Worm (Caenorhabditis elegans) whole organism, L4 larva: ENCODE results near the gene Y57G11C.1142.

Experiments used
- F10B5.3 ChIP-seq: sonication (generic microtip); optimal IDR thresholded peaks from 2 replicates; lab custom pipeline; 2016; ENCODE audit warnings: mild to moderate bottlenecking, missing genetic modification characterization, missing compliant biosample characterization
- F26F4.8 ChIP-seq: fragments of 200-800 bp; sonication (Bioruptor generic); conservative IDR thresholded peaks from 2 replicates; pipeline ENCODE4 v1.3.6; 2022; ENCODE audit warnings: missing genetic modification characterization, missing compliant biosample characterization
- R02D3.7 ChIP-seq: fragments of 150-350 bp; sonication (generic microtip); optimal IDR thresholded peaks from 3 replicates; lab custom pipeline; 2014; ENCODE audit warnings: missing biosample characterization, missing genetic modification characterization
- T20F7.1 ChIP-seq: fragments of 200-800 bp; sonication (Bioruptor generic); optimal IDR thresholded peaks from 2 replicates; lab custom pipeline; 2018; ENCODE audit warnings: mild to moderate bottlenecking, missing genetic modification characterization, missing compliant biosample characterization
- T26A8.4 ChIP-seq: fragments of 200-800 bp; sonication (Bioruptor generic); IDR thresholded peaks from 2 replicates; pipeline ENCODE4 v1.3.6; 2022; ENCODE audit warnings: missing genetic modification characterization, missing compliant biosample characterization
- Y105C5A.15 ChIP-seq: fragments of 200-800 bp; sonication (Bioruptor generic); IDR thresholded peaks from 2 replicates; pipeline ENCODE4 v1.3.6; 2022; ENCODE audit warnings: missing genetic modification characterization, missing compliant biosample characterization
- ZK337.2 ChIP-seq: fragments of 200-800 bp; sonication (Bioruptor generic); IDR thresholded peaks from 2 replicates; pipeline ENCODE4 v1.3.6; 2022; ENCODE audit warnings: missing genetic modification reagents, missing genetic modification characterization, missing compliant biosample characterization
- aha-1 ChIP-seq: fragments of 150-350 bp; peaks from one replicate; lab custom pipeline; 2014; ENCODE audit warnings: missing biosample characterization, missing genetic modification characterization
- aly-2 ChIP-seq: sonication (generic microtip); optimal IDR thresholded peaks from 2 replicates; lab custom pipeline; 2018; ENCODE audit warnings: missing biosample characterization, missing genetic modification characterization
- ama-1 ChIP-seq: fragments of 150-350 bp; optimal IDR thresholded peaks from 2 replicates; lab custom pipeline; 2014; ENCODE audit warnings: inconsistent platforms, mixed read lengths
- attf-4 ChIP-seq: sonication (generic microtip); optimal IDR thresholded peaks from 3 replicates; lab custom pipeline; 2017; ENCODE audit warnings: missing biosample characterization, missing genetic modification characterization
- ceh-28 ChIP-seq: fragments of 150-350 bp; optimal IDR thresholded peaks from 2 replicates; lab custom pipeline; 2014; ENCODE audit warnings: missing biosample characterization, missing genetic modification reagents, missing genetic modification characterization
- ceh-62 ChIP-seq: sonication (generic microtip); optimal IDR thresholded peaks from 2 replicates; lab custom pipeline; 2017; ENCODE audit warnings: missing biosample characterization, missing genetic modification characterization
- ceh-82 ChIP-seq: sonication (generic microtip); optimal IDR thresholded peaks from 2 replicates; lab custom pipeline; 2017; ENCODE audit warnings: missing biosample characterization, missing genetic modification characterization
- ces-1 ChIP-seq: fragments of 150-350 bp; sonication (generic microtip); optimal IDR thresholded peaks from 4 replicates; lab custom pipeline; 2014; ENCODE audit warnings: missing biosample characterization, missing genetic modification reagents, missing genetic modification characterization
- cey-2 ChIP-seq: sonication (generic microtip); optimal IDR thresholded peaks from 3 replicates; lab custom pipeline; 2017; ENCODE audit warnings: missing genetic modification characterization, mild to moderate bottlenecking, missing compliant biosample characterization, antibody characterized with exemption, borderline replicate concordance; ENCODE audit not compliant: insufficient read depth
- ctbp-1 ChIP-seq: fragments of 200-800 bp; sonication (Bioruptor generic); IDR thresholded peaks from 2 replicates; pipeline ENCODE4 v1.3.6; 2022; ENCODE audit warnings: missing genetic modification reagents, missing genetic modification characterization, missing compliant biosample characterization
- dmd-6 ChIP-seq: fragments of 200-800 bp; sonication (Bioruptor generic); IDR thresholded peaks from 2 replicates; pipeline ENCODE4 v1.3.6; 2022; ENCODE audit warnings: missing genetic modification reagents, missing genetic modification characterization, missing compliant biosample characterization
- dmd-9 ChIP-seq: fragments of 200-800 bp; sonication (Bioruptor generic); IDR thresholded peaks from 2 replicates; pipeline ENCODE4 v1.3.6; 2022; ENCODE audit warnings: missing genetic modification reagents, missing genetic modification characterization, missing compliant biosample characterization
- dpl-1 ChIP-seq: fragments of 150-350 bp; optimal IDR thresholded peaks from 2 replicates; lab custom pipeline; 2014; ENCODE audit warnings: missing biosample characterization, missing genetic modification reagents, missing genetic modification characterization
- fos-1 ChIP-seq: fragments of 150-350 bp; optimal IDR thresholded peaks from 2 replicates; lab custom pipeline; 2014; ENCODE audit warnings: missing biosample characterization, missing genetic modification characterization
- gei-8 ChIP-seq: fragments of 200-800 bp; sonication (Bioruptor generic); optimal IDR thresholded peaks from 2 replicates; lab custom pipeline; 2018; ENCODE audit warnings: mild to moderate bottlenecking, missing genetic modification characterization, missing compliant biosample characterization
- hlh-11 ChIP-seq: fragments of 200-800 bp; sonication (Bioruptor generic); optimal IDR thresholded peaks from 2 replicates; lab custom pipeline; 2018; ENCODE audit warnings: mild to moderate bottlenecking, missing genetic modification characterization, missing compliant biosample characterization
- jun-1 ChIP-seq: fragments of 150-350 bp; optimal IDR thresholded peaks from 2 replicates; lab custom pipeline; 2014; ENCODE audit warnings: missing biosample characterization, missing genetic modification reagents, missing genetic modification characterization
- lin-13 ChIP-seq: fragments of 150-350 bp; optimal IDR thresholded peaks from 2 replicates; lab custom pipeline; 2014; ENCODE audit warnings: missing biosample characterization, missing genetic modification reagents, missing genetic modification characterization
- lsy-2 ChIP-seq, 2 experiments: fragments of 150-350 bp in 1 of 2; sonication (generic microtip) in 1 of 2; optimal IDR thresholded peaks; 2 replicates each; lab custom pipeline; 2014 to 2017; ENCODE audit warnings: missing biosample characterization in 2 of 2, missing genetic modification characterization in 2 of 2
- madf-5 ChIP-seq, 2 experiments: fragments of 200-800 bp; sonication (Bioruptor generic); IDR thresholded peaks; 2 replicates each; pipeline ENCODE4 v1.3.6; 2022; ENCODE audit warnings: missing compliant biosample characterization in 2 of 2, missing genetic modification characterization in 2 of 2
- madf-9 ChIP-seq: fragments of 200-800 bp; sonication (Bioruptor generic); conservative IDR thresholded peaks from 2 replicates; pipeline ENCODE4 v1.3.6; 2022; ENCODE audit warnings: missing genetic modification reagents, missing genetic modification characterization, missing compliant biosample characterization
- mep-1 ChIP-seq: fragments of 150-350 bp; sonication (generic microtip); optimal IDR thresholded peaks from 3 replicates; lab custom pipeline; 2014; ENCODE audit warnings: missing biosample characterization, missing genetic modification characterization
- mxl-2 ChIP-seq: fragments of 200-800 bp; sonication (Bioruptor generic); conservative IDR thresholded peaks from 2 replicates; pipeline ENCODE4 v1.3.6; 2022; ENCODE audit warnings: missing genetic modification reagents, missing genetic modification characterization, missing compliant biosample characterization
- nhr-10 ChIP-seq: fragments of 150-350 bp; optimal IDR thresholded peaks from 2 replicates; lab custom pipeline; 2014; ENCODE audit warnings: missing biosample characterization, missing genetic modification characterization
- nhr-102 ChIP-seq: sonication (generic microtip); optimal IDR thresholded peaks from 2 replicates; lab custom pipeline; 2016; ENCODE audit warnings: mild to moderate bottlenecking, missing genetic modification characterization, moderate library complexity, missing compliant biosample characterization
- nhr-111 ChIP-seq: fragments of 200-800 bp; sonication (Bioruptor generic); optimal IDR thresholded peaks from 2 replicates; lab custom pipeline; 2018; ENCODE audit warnings: mild to moderate bottlenecking, missing genetic modification characterization, missing compliant biosample characterization
- nhr-237 ChIP-seq: sonication (generic microtip); optimal IDR thresholded peaks from 2 replicates; lab custom pipeline; 2017; ENCODE audit warnings: missing biosample characterization, missing genetic modification characterization
- nhr-28 ChIP-seq: fragments of 150-350 bp; optimal IDR thresholded peaks from 2 replicates; lab custom pipeline; 2014; ENCODE audit warnings: missing biosample characterization, missing genetic modification characterization
- nhr-76 ChIP-seq: fragments of 150-350 bp; optimal IDR thresholded peaks from 2 replicates; lab custom pipeline; 2014; ENCODE audit warnings: missing biosample characterization, missing genetic modification characterization
- pha-4 ChIP-seq, 2 experiments: fragments of 150-350 bp in 1 of 2; fragments of 200-800 bp in 1 of 2; sonication (Bioruptor generic) in 1 of 2; IDR thresholded peaks in 1 of 2; optimal IDR thresholded peaks in 1 of 2; 2 replicates each; pipeline versions ENCODE4 v1.3.6 to Lab custom; 2014 to 2022; ENCODE audit warnings: missing genetic modification characterization in 2 of 2, missing genetic modification reagents in 2 of 2, missing biosample characterization in 1 of 2, missing compliant biosample characterization in 1 of 2
- pqm-1 ChIP-seq: sonication (generic microtip); optimal IDR thresholded peaks from 2 replicates; lab custom pipeline; 2017; ENCODE audit warnings: missing biosample characterization, missing genetic modification characterization
- rbr-2 ChIP-seq: sonication (generic microtip); optimal IDR thresholded peaks from 2 replicates; lab custom pipeline; 2016; ENCODE audit warnings: missing genotype, missing genetic modification characterization, missing compliant biosample characterization
- sdz-12 ChIP-seq: fragments of 200-800 bp; sonication (Bioruptor generic); optimal IDR thresholded peaks from 2 replicates; lab custom pipeline; 2018; ENCODE audit warnings: mild to moderate bottlenecking, missing genetic modification characterization, missing compliant biosample characterization
- set-16 ChIP-seq: fragments of 200-800 bp; sonication (Bioruptor generic); IDR thresholded peaks from 2 replicates; pipeline ENCODE4 v1.3.6; 2022; ENCODE audit warnings: missing genetic modification reagents, missing genetic modification characterization, missing compliant biosample characterization
- snpc-1.2 ChIP-seq: fragments of 200-800 bp; sonication (Bioruptor generic); IDR thresholded peaks from 2 replicates; pipeline ENCODE4 v1.3.6; 2022; ENCODE audit warnings: missing genetic modification reagents, missing genetic modification characterization, missing compliant biosample characterization
- spr-1 ChIP-seq: sonication (generic microtip); optimal IDR thresholded peaks from 2 replicates; lab custom pipeline; 2016; ENCODE audit warnings: mild to moderate bottlenecking, missing genetic modification characterization, missing compliant biosample characterization
- unc-62 ChIP-seq, 3 experiments: fragments of 150-350 bp in 1 of 3; sonication (generic microtip); optimal IDR thresholded peaks in 2 of 3; peaks in 1 of 3; 1 replicate in 1 of 3; 2 replicates in 2 of 3; lab custom pipeline; 2014 to 2017; ENCODE audit warnings: missing biosample characterization in 3 of 3, missing genetic modification characterization in 3 of 3, missing genetic modification reagents in 3 of 3, missing genotype in 1 of 3
- zfp-3 ChIP-seq: fragments of 200-800 bp; sonication (Bioruptor generic); conservative IDR thresholded peaks from 2 replicates; pipeline ENCODE4 v1.3.6; 2022; ENCODE audit warnings: missing genetic modification reagents, missing genetic modification characterization, missing compliant biosample characterization
- zip-11 ChIP-seq: fragments of 200-800 bp; sonication (Bioruptor generic); IDR thresholded peaks from 2 replicates; pipeline ENCODE4 v1.3.6; 2022; ENCODE audit warnings: missing genetic modification characterization, missing compliant biosample characterization
- zip-2 ChIP-seq: fragments of 150-350 bp; optimal IDR thresholded peaks from 2 replicates; lab custom pipeline; 2014; ENCODE audit warnings: missing biosample characterization, missing genetic modification characterization
- ztf-11 ChIP-seq: fragments of 150-350 bp; optimal IDR thresholded peaks from 2 replicates; lab custom pipeline; 2014; ENCODE audit warnings: missing biosample characterization, missing genetic modification characterization
- ztf-7 ChIP-seq: fragments of 150-350 bp; optimal IDR thresholded peaks from 2 replicates; lab custom pipeline; 2014; ENCODE audit warnings: missing biosample characterization, missing genetic modification characterization

The Y57G11C.1142 gene

ce11 chrIV:14822267-14822666 lies 19.9 kb downstream of the Y57G11C.1142 start (continued):
- TF ChIP-seq rbr-2 (tag; lab: Kevin White, UChicago) (peak; percentile 18), ceh-28 (tag; lab: Kevin White, UChicago) (no peak), nhr-10 (peak; percentile 48), nhr-237 (tag; lab: Kevin White, UChicago) (no peak), hlh-11 (no peak), F10B5.3 (tag; lab: Kevin White, UChicago) (peak; percentile 31), zip-2 (tag; lab: Kevin White, UChicago) (peak; percentile 63), dmd-9 (GFP tag; lab: Robert Waterston, UW) (no peak), mxl-2 (GFP tag; lab: Robert Waterston, UW) (no peak), nhr-102 (peak; percentile 65), mep-1 (tag; lab: Kevin White, UChicago) (peak; percentile 11), ceh-82 (no peak), ces-1 (GFP tag; lab: Kevin White, UChicago) (no peak), T20F7.1 (GFP tag; lab: Kevin White, UChicago) (peak; percentile 52), ztf-7 (no peak), ztf-11 (tag; lab: Kevin White, UChicago) (no peak), attf-4 (tag; lab: Kevin White, UChicago) (no peak), gei-8 (GFP tag; lab: Kevin White, UChicago) (no peak), snpc-1.2 (GFP tag; lab: Robert Waterston, UW) (peak; percentile 85), unc-62 (GFP tag; optimal IDR thresholded peaks at IDR 0.05 in 1 of 2; lab: Kevin White, UChicago) (peak in 1 of 2 experiments; percentile 47), unc-62 (tag; optimal IDR thresholded peaks at IDR 0.05; lab: Kevin White, UChicago) (no peak), aha-1 (tag; lab: Kevin White, UChicago) (peak; percentile 46), nhr-111 (peak; percentile 31), pqm-1 (tag; lab: Kevin White, UChicago) (no peak), fos-1 (peak; percentile 7), lsy-2 (tag; optimal IDR thresholded peaks at IDR 0.05; lab: Kevin White, UChicago) (peak; percentile 33 to 66), T26A8.4 (GFP tag; lab: Robert Waterston, UW) (no peak), sdz-12 (GFP tag; lab: Kevin White, UChicago) (no peak), aly-2 (peak; percentile 55), ZK337.2 (GFP tag; lab: Robert Waterston, UW) (no peak), ama-1 (lab: Kevin White, UChicago) (peak; percentile 52)

DNA sequence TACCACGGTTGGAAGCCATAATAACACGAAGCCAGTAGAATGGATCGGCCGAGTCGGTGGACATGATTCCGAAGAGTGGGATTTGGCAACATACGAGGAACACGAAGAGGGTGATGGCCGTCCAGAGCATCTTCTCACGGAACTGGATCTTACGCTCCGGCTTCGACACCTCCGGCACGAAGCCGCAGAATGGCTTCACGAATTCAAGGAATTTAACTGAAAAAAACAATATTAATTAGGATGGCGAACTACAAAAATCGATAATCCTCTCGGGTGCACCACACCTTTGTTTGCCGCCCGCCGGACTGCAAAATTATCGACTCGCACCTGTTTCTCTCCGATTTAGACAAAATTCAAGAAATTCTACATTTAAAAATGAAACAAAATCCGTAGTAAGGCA lies 21.8 kb downstream of the Y57G11C.1142 start:
- no peak for TF ChIP-seq R02D3.7 (tag; lab: Kevin White, UChicago)
- peak; percentile 14 for TF ChIP-seq aha-1 (tag; lab: Kevin White, UChicago)
- TF ChIP-seq zfp-3 (GFP tag; lab: Robert Waterston, UW) = 0 out of 2 replicates have a peak, but pooled peaks have one; percentile 21
- TF ChIP-seq zip-11 (GFP tag; lab: Robert Waterston, UW) = no peak
- TF ChIP-seq snpc-1.2 (GFP tag; lab: Robert Waterston, UW) = 0 out of 2 replicates have a peak, but pooled peaks have one; percentile 58
- TF ChIP-seq jun-1 (tag; lab: Kevin White, UChicago) = no peak
- TF ChIP-seq, all 104 proteins: peak for 3

- peak; percentile 80 for TF ChIP-seq dmd-6 (GFP tag; lab: Robert Waterston, UW)
- no peak for TF ChIP-seq attf-4 (tag; lab: Kevin White, UChicago)
- no peak for TF ChIP-seq ceh-62 (tag; lab: Kevin White, UChicago)
- no peak for TF ChIP-seq nhr-76 (tag; lab: Kevin White, UChicago)
- TF ChIP-seq spr-1 (tag; lab: Kevin White, UChicago) = peak; percentile 49
- peak; percentile 74 for TF ChIP-seq dpl-1 (GFP tag; lab: Kevin White, UChicago)
- peak; percentile 18; the same call in 1 of the 2 replicates for TF ChIP-seq set-16
- TF ChIP-seq pha-4 (GFP tag; IDR thresholded peaks at IDR 0.05; lab: Robert Waterston, UW) = no peak; the same call in 1 of the 2 replicates
- no peak for TF ChIP-seq pha-4 (tag; optimal IDR thresholded peaks at IDR 0.05; lab: Kevin White, UChicago)
- peak; percentile 26; the same call in 1 of the 2 replicates for TF ChIP-seq ctbp-1 (GFP tag; lab: Robert Waterston, UW)
- TF ChIP-seq nhr-28 = peak; percentile 35
- TF ChIP-seq ceh-82 = no peak
- TF ChIP-seq madf-9 (GFP tag; lab: Robert Waterston, UW) = no peak
- no peak for TF ChIP-seq ceh-28 (tag; lab: Kevin White, UChicago)
- peak; percentile 66 for TF ChIP-seq lin-13 (GFP tag; lab: Kevin White, UChicago)
- no peak for TF ChIP-seq madf-5 (GFP tag; IDR thresholded peaks at IDR 0.05; lab: Robert Waterston, UW)
- TF ChIP-seq Y105C5A.15 (GFP tag; lab: Robert Waterston, UW) = no peak
- no peak for TF ChIP-seq F26F4.8 (GFP tag; lab: Robert Waterston, UW)
- TF ChIP-seq cey-2 (tag; lab: Kevin White, UChicago) = no peak
These were observed 22.5 kb downstream of the Y57G11C.1142 start, which contains the start of gene sec-61.A for ce11 chrIV:14824878-14825352. Gene sec-61.A, minus strand, starts transcription at chrIV:14825264.
